Worm (Caenorhabditis elegans): ENCODE measurements around the gene C06H5.6.

ce11 chrV:17844106-17844505 is 44.7 kb downstream of the C06H5.6 start, which contains the start of gene srh-286:
- TF ChIP-seq snpc-4 (GFP tag; optimal IDR thresholded peaks at IDR 0.05) (no peak), snpc-4 (tag; optimal IDR thresholded peaks at IDR 0.05) (no peak), lag-1 (GFP tag; IDR thresholded peaks at IDR 0.05) (no peak), unc-62 (GFP tag; optimal IDR thresholded peaks at IDR 0.05) (no peak), pha-4 (tag; optimal IDR thresholded peaks at IDR 0.05) (no peak), him-1 (tag; optimal IDR thresholded peaks at IDR 0.05) (no peak), nfya-1 (tag; optimal IDR thresholded peaks at IDR 0.05; ENCODE audit: borderline replicate concordance, insufficient read depth) (no peak), efl-1 (GFP tag; optimal IDR thresholded peaks at IDR 0.05) (no peak)

Measured in whole organism, young adult.